Fruit fly (Drosophila melanogaster) whole organism: ENCODE results near the gene CG17193.

Experiments used
- CG8478 ChIP-seq: fragments of >200 bp; optimal IDR thresholded peaks from 2 replicates; lab custom pipeline; 2018; ENCODE audit warnings: inconsistent platforms
- Dll ChIP-seq: fragments of >200 bp; optimal IDR thresholded peaks from 2 replicates; lab custom pipeline; 2017
- pan ChIP-seq: fragments of >200 bp; optimal IDR thresholded peaks from 2 replicates; lab custom pipeline; 2017
- psq ChIP-seq: fragments of >200 bp; optimal IDR thresholded peaks from 2 replicates; lab custom pipeline; 2017

- TF ChIP-seq Dll (lab: Kevin White, UChicago): no peak
- TF ChIP-seq pan (lab: Kevin White, UChicago): no peak
- TF ChIP-seq psq: no peak
- no peak for TF ChIP-seq CG8478
Observed at dm6 chr3R:20042457-20042856, 13.4 kb downstream of the CG17193 start, which contains the start of the genes CG33934 and Indy-2.
